Worm (Caenorhabditis elegans): Measurements from ENCODE around the gene ZC204.14.

The ZC204.14 gene

ce11 chrII:1662881-1663280, at the start of gene ZC204.14:
TSS of gene ZC204.14 (minus strand) at chrII:1662949.
- TF ChIP-seq lsy-2 (tag; optimal IDR thresholded peaks at IDR 0.05) (peak in 1 of 2 experiments; percentile 41), elt-3 (tag; optimal IDR thresholded peaks at IDR 0.05) (no peak), aly-2 (tag; optimal IDR thresholded peaks at IDR 0.05) (no peak)

DNA sequence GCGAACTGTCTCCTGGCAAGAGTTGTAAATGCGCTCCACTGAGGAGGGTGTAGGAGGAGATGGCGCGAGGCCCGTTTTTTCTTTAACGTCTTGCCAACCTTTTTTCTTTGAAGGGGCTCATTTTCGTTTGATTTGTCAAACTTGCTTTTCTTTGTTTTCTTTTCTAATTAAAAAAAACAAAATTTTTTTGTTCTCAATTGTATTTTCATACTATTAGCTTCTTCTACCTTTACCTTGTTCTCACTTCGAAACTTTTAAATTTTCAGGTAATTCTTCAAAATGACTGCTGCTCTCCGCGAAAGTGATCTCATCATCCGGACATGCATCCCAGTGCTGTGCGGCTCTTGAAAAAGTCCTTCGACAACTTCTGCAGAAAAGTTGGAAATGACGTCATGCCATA, 47.2 kb upstream of the ZC204.14 start, which contains the start of gene fbxa-184:
TSS of gene fbxa-184 (plus strand) at position 301 of the 400 bp plus-strand sequence.
- TF ChIP-seq ztf-4 (tag; optimal IDR thresholded peaks at IDR 0.05) = no peak
- TF ChIP-seq R02D3.7 (tag; optimal IDR thresholded peaks at IDR 0.05) = no peak
- no peak for TF ChIP-seq gmeb-1 (tag; optimal IDR thresholded peaks at IDR 0.05)
- TF ChIP-seq nhr-25 (tag; optimal IDR thresholded peaks at IDR 0.05) = no peak
- TF ChIP-seq lsy-2 (tag; optimal IDR thresholded peaks at IDR 0.05) = no peak
- TF ChIP-seq ama-1 (optimal IDR thresholded peaks at IDR 0.05) = no peak
- no peak for TF ChIP-seq ceh-82 (tag; optimal IDR thresholded peaks at IDR 0.05)
- no peak for TF ChIP-seq peb-1 (tag; optimal IDR thresholded peaks at IDR 0.05)
- TF ChIP-seq mab-5 (tag; optimal IDR thresholded peaks at IDR 0.05) = no peak
- TF ChIP-seq alr-1 (tag; optimal IDR thresholded peaks at IDR 0.05) = no peak
- TF ChIP-seq skn-1 (tag; optimal IDR thresholded peaks at IDR 0.05) = no peak
- TF ChIP-seq dmd-4 (tag; optimal IDR thresholded peaks at IDR 0.05) = no peak
- no peak for TF ChIP-seq sma-9 (GFP tag; optimal IDR thresholded peaks at IDR 0.05)
- no peak for TF ChIP-seq sma-9 (tag; optimal IDR thresholded peaks at IDR 0.05)

ce11 chrII:1706385-1706784, 43.6 kb upstream of the ZC204.14 start, which contains the start of gene sdz-18:
TSS of gene sdz-18 (minus strand) at chrII:1706485.
- TF ChIP-seq mab-5 (tag; optimal IDR thresholded peaks at IDR 0.05) = no peak
- TF ChIP-seq alr-1 (tag; optimal IDR thresholded peaks at IDR 0.05) = no peak
- no peak for TF ChIP-seq ZK546.5 (tag; optimal IDR thresholded peaks at IDR 0.05)

ce11 chrII:1703363-1703762, 40.6 kb upstream of the ZC204.14 start, which contains the start of gene fbxb-47:
TSS of gene fbxb-47 (minus strand) at chrII:1703463.
- TF ChIP-seq egl-27 (tag; optimal IDR thresholded peaks at IDR 0.05) = no peak
- TF ChIP-seq nhr-12 (tag; optimal IDR thresholded peaks at IDR 0.05) = no peak
- TF ChIP-seq alr-1 (tag; optimal IDR thresholded peaks at IDR 0.05) = no peak
- TF ChIP-seq sma-9 (GFP tag; optimal IDR thresholded peaks at IDR 0.05) = no peak
- TF ChIP-seq sma-9 (tag; optimal IDR thresholded peaks at IDR 0.05) = no peak
- no peak for TF ChIP-seq fos-1 (tag; optimal IDR thresholded peaks at IDR 0.05)
- TF ChIP-seq lsy-2 (tag; optimal IDR thresholded peaks at IDR 0.05) = no peak
- TF ChIP-seq mab-5 (tag; optimal IDR thresholded peaks at IDR 0.05) = no peak
- no peak for TF ChIP-seq nhr-10 (tag; optimal IDR thresholded peaks at IDR 0.05)
- TF ChIP-seq ceh-82 (tag; optimal IDR thresholded peaks at IDR 0.05) = no peak
- no peak for TF ChIP-seq skn-1 (tag; optimal IDR thresholded peaks at IDR 0.05)
- no peak for TF ChIP-seq ztf-11 (tag; optimal IDR thresholded peaks at IDR 0.05)
- TF ChIP-seq unc-39 (tag; optimal IDR thresholded peaks at IDR 0.05) = no peak
- no peak for TF ChIP-seq nhr-6 (tag; optimal IDR thresholded peaks at IDR 0.05)
- no peak for TF ChIP-seq peb-1 (tag; optimal IDR thresholded peaks at IDR 0.05)
- TF ChIP-seq nhr-23 (tag; optimal IDR thresholded peaks at IDR 0.05) = no peak
- TF ChIP-seq Y55F3AM.14 (GFP tag; optimal IDR thresholded peaks at IDR 0.05) = no peak
- TF ChIP-seq nhr-129 (tag; optimal IDR thresholded peaks at IDR 0.05) = no peak
- no peak for TF ChIP-seq nhr-77 (tag; optimal IDR thresholded peaks at IDR 0.05)
- no peak for TF ChIP-seq crh-2 (tag; optimal IDR thresholded peaks at IDR 0.05)
- no peak for TF ChIP-seq ceh-16 (tag; optimal IDR thresholded peaks at IDR 0.05)

DNA sequence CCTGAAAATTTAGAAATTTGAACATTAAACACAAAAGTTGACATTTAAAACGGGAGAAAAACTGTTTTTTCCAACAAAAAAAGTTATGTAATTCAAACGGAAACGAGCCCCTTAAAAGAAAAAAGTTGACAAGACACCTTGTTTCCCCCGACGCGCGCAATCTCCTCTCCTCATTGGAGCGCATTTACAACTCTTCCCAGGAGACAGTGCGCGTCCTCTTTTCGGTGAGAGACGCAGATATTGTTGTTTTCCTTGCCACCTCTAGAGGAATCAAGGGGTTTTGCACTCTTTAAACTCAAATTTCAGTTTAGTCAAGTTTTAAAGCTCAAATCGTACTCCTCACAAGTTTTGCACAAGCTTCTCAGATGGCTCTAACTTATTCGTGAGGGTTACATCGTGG, 33.1 kb upstream of the ZC204.14 start, which contains the start of gene F58E1.13:
TSS of gene F58E1.13 (minus strand) at position 12 of the 400 bp plus-strand sequence.
- TF ChIP-seq alr-1 (tag; optimal IDR thresholded peaks at IDR 0.05) (no peak), nhr-11 (tag; optimal IDR thresholded peaks at IDR 0.05) (no peak), nhr-21 (tag; optimal IDR thresholded peaks at IDR 0.05) (no peak), nhr-12 (tag; optimal IDR thresholded peaks at IDR 0.05) (no peak), dmd-4 (tag; optimal IDR thresholded peaks at IDR 0.05) (no peak), unc-62 (GFP tag; optimal IDR thresholded peaks at IDR 0.05) (no peak), lin-39 (tag; optimal IDR thresholded peaks at IDR 0.05) (no peak), fos-1 (tag; optimal IDR thresholded peaks at IDR 0.05) (no peak), lin-11 (tag; optimal IDR thresholded peaks at IDR 0.05) (no peak), zag-1 (tag; optimal IDR thresholded peaks at IDR 0.05) (no peak), gmeb-1 (tag; optimal IDR thresholded peaks at IDR 0.05) (no peak), aly-2 (tag; optimal IDR thresholded peaks at IDR 0.05) (no peak), nhr-25 (tag; optimal IDR thresholded peaks at IDR 0.05) (no peak), ceh-82 (tag; optimal IDR thresholded peaks at IDR 0.05) (no peak), F13H6.1 (tag; optimal IDR thresholded peaks at IDR 0.05) (no peak)

All from whole organism, L2 larva.